Worm (Caenorhabditis elegans) whole organism, L1 larva: ENCODE measurements around the gene H02F09.3.

ENCODE experiments used
- ceh-82 ChIP-seq, 3 experiments: fragments of 150-350 bp in 1 of 3; sonication (generic microtip) in 2 of 3; optimal IDR thresholded peaks; 2 replicates each; lab custom pipeline; 2014 to 2017; ENCODE audit warnings: missing biosample characterization in 3 of 3, missing genetic modification characterization in 3 of 3
- ceh-90 ChIP-seq: sonication (generic microtip); optimal IDR thresholded peaks from 2 replicates; lab custom pipeline; 2016; ENCODE audit warnings: missing genetic modification characterization, missing compliant biosample characterization
- lin-14 ChIP-seq: fragments of 200-800 bp; sonication (Bioruptor generic); optimal IDR thresholded peaks from 2 replicates; lab custom pipeline; 2018; ENCODE audit warnings: mild to moderate bottlenecking, missing genetic modification characterization, moderate library complexity, missing compliant biosample characterization
- nhr-237 ChIP-seq: fragments of 150-350 bp; optimal IDR thresholded peaks from 2 replicates; lab custom pipeline; 2014; ENCODE audit warnings: missing biosample characterization, missing genetic modification characterization

DNA sequence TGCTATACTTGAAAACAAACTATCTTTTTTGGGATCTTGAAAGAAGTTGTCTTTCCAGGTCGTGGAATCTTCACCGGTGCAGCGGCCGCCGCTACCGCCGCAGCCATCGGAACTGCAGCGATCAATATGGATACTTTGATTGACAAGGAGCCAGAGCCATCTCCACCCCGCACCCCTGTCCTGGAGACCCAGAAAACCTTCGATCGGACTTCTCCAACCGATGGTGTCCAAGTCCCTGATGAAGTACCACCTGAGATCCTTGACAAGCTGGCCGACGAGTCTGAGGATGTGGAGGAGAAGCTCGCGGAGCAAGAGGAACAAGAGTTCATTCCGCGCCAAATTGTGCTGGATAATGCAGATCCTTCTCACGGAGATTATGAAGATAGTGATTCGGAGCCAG, 45.4 kb downstream of the H02F09.3 start:
- TF ChIP-seq ceh-82 (tag; optimal IDR thresholded peaks at IDR 0.05; lab: Kevin White, UChicago) (no peak), nhr-237 (tag; lab: Kevin White, UChicago) (no peak), ceh-90 (tag; lab: Kevin White, UChicago) (no peak), lin-14 (GFP tag; lab: Kevin White, UChicago) (no peak)
